Worm (Caenorhabditis elegans): ENCODE results near the gene ZK370.6.
A peak's percentile ranks its signal among the peaks of the same experiment; 100 is the strongest.

ce11 chrIII:8780473-8780872, 36.8 kb upstream of the ZK370.6 start:
- TF ChIP-seq nhr-77 (tag; optimal IDR thresholded peaks at IDR 0.05) (no peak), fos-1 (tag; optimal IDR thresholded peaks at IDR 0.05) (peak; percentile 79), snpc-4 (tag; optimal IDR thresholded peaks at IDR 0.05) (no peak), mdl-1 (tag; optimal IDR thresholded peaks at IDR 0.05) (peak; percentile 43 to 81), lin-39 (tag; optimal IDR thresholded peaks at IDR 0.05) (no peak), egl-27 (tag; optimal IDR thresholded peaks at IDR 0.05) (peak; percentile 56), nhr-11 (tag; optimal IDR thresholded peaks at IDR 0.05) (no peak), lin-13 (GFP tag; optimal IDR thresholded peaks at IDR 0.05) (peak; percentile 40)
